Fruit fly (Drosophila melanogaster) Kc167 (cell line): Measurements from ENCODE around the gene CG32551.

Experiments used
- Myc ChIP-seq: fragments of >200 bp; optimal IDR thresholded peaks from 2 replicates; lab custom pipeline; 2017; ENCODE audit warnings: missing external identifiers
- Sin3A ChIP-seq: fragments of >200 bp; optimal IDR thresholded peaks from 2 replicates; lab custom pipeline; 2018; ENCODE audit warnings: missing external identifiers
- h ChIP-seq: fragments of >200 bp; optimal IDR thresholded peaks from 3 replicates; lab custom pipeline; 2018; ENCODE audit warnings: missing external identifiers
- insv ChIP-seq: fragments of >200 bp; optimal IDR thresholded peaks from 3 replicates; lab custom pipeline; 2018; ENCODE audit warnings: missing external identifiers
- psq ChIP-seq: fragments of >200 bp; optimal IDR thresholded peaks from 2 replicates; lab custom pipeline; 2017; ENCODE audit warnings: missing external identifiers
- ttk ChIP-seq: sonication (Bioruptor generic); optimal IDR thresholded peaks from 2 replicates; lab custom pipeline; 2017; ENCODE audit warnings: missing external identifiers

CG32551 gene

dm6 chrX:18486356-18487059 lies 47.8 kb downstream of the CG32551 start, which contains the start of gene psh:
Gene psh (minus strand): TSS chrX:18486921.
- TF ChIP-seq psq (lab: Kevin White, UChicago), result no peak
- TF ChIP-seq Sin3A (lab: Kevin White, UChicago), result no peak
- no peak for TF ChIP-seq ttk (lab: Kevin White, UChicago)
- no peak for TF ChIP-seq insv
- no peak for TF ChIP-seq Myc
- no peak for TF ChIP-seq h (lab: Kevin White, UChicago)
